Fruit fly (Drosophila melanogaster) whole organism, embryonic: ENCODE measurements around the gene Psf3.

ENCODE experiments used
- Atf6 ChIP-seq: fragments of 200-800 bp; sonication (Bioruptor generic); IDR thresholded peaks from 2 replicates; pipeline ENCODE4 v1.3.6; 2022; ENCODE audit warnings: missing biosample characterization, missing genetic modification characterization
- CG10979 ChIP-seq: fragments of 200-800 bp; sonication (Bioruptor generic); optimal IDR thresholded peaks from 2 replicates; lab custom pipeline; 2018; ENCODE audit warnings: missing biosample characterization, mild to moderate bottlenecking, missing genetic modification characterization, moderate library complexity
- CG11247 ChIP-seq: fragments of 200-800 bp; sonication (Bioruptor generic); IDR thresholded peaks from 2 replicates; pipeline ENCODE4 v1.3.6; 2022; ENCODE audit warnings: missing biosample characterization, missing genetic modification characterization
- CG11723 ChIP-seq: fragments of 200-800 bp; sonication (Bioruptor generic); optimal IDR thresholded peaks from 2 replicates; lab custom pipeline; 2017; ENCODE audit warnings: missing biosample characterization, mild to moderate bottlenecking, missing genetic modification characterization
- CG12942 ChIP-seq: fragments of 200-800 bp; sonication (Bioruptor generic); optimal IDR thresholded peaks from 3 replicates; lab custom pipeline; 2016; ENCODE audit warnings: missing biosample characterization, missing genetic modification characterization
- CG13424 ChIP-seq: fragments of 200-800 bp; sonication (Bioruptor generic); optimal IDR thresholded peaks from 2 replicates; lab custom pipeline; 2019; ENCODE audit warnings: missing biosample characterization, mild to moderate bottlenecking, missing genetic modification characterization, moderate library complexity
- CG15514 ChIP-seq: fragments of 200-800 bp; sonication (Bioruptor generic); optimal IDR thresholded peaks from 3 replicates; lab custom pipeline; 2017; ENCODE audit warnings: missing biosample characterization, missing genetic modification characterization, mild to moderate bottlenecking, moderate library complexity, missing genetic modification reagents
- CG17186 ChIP-seq: fragments of 200-800 bp; sonication (Bioruptor generic); optimal IDR thresholded peaks from 3 replicates; lab custom pipeline; 2017; ENCODE audit warnings: missing biosample characterization, missing genetic modification reagents, missing genetic modification characterization
- CG2116 ChIP-seq: fragments of 200-800 bp; sonication (Bioruptor generic); optimal IDR thresholded peaks from 3 replicates; lab custom pipeline; 2018; ENCODE audit warnings: missing biosample characterization, mild to moderate bottlenecking, missing genetic modification characterization
- CG31224 ChIP-seq: fragments of 200-800 bp; sonication (Bioruptor generic); IDR thresholded peaks from 2 replicates; pipeline ENCODE4 v1.3.6; 2022; ENCODE audit warnings: missing biosample characterization, missing genetic modification characterization
- CG3163 ChIP-seq: fragments of 200-800 bp; sonication (Bioruptor generic); optimal IDR thresholded peaks from 3 replicates; lab custom pipeline; 2016; ENCODE audit warnings: missing biosample characterization, missing genetic modification characterization
- CG34422 ChIP-seq: fragments of 200-800 bp; sonication (Bioruptor generic); IDR thresholded peaks from 3 replicates; pipeline ENCODE4 v1.3.6; 2022; ENCODE audit warnings: missing biosample characterization, missing genetic modification characterization
- CG42726 ChIP-seq: fragments of 200-800 bp; sonication (Bioruptor generic); IDR thresholded peaks from 2 replicates; pipeline ENCODE4 v1.3.6; 2022; ENCODE audit warnings: missing biosample characterization, missing genetic modification characterization; ENCODE audit not compliant: partially characterized antibody
- CG43689 ChIP-seq: fragments of 200-800 bp; sonication (Bioruptor generic); IDR thresholded peaks from 2 replicates; pipeline ENCODE4 v1.3.6; 2022; ENCODE audit warnings: missing biosample characterization, missing genetic modification characterization
- CG4820 ChIP-seq: fragments of 200-800 bp; sonication (Bioruptor generic); optimal IDR thresholded peaks from 3 replicates; lab custom pipeline; 2016; ENCODE audit warnings: missing biosample characterization, missing genetic modification characterization
- CG4854 ChIP-seq: fragments of 200-800 bp; sonication (Bioruptor generic); optimal IDR thresholded peaks from 2 replicates; lab custom pipeline; 2016; ENCODE audit warnings: missing biosample characterization, missing genetic modification characterization, inconsistent platforms
- CG8765 ChIP-seq: fragments of 200-800 bp; sonication (Bioruptor generic); IDR thresholded peaks from 2 replicates; pipeline ENCODE4 v1.3.6; 2022; ENCODE audit warnings: missing biosample characterization, missing genetic modification characterization
- Drgx ChIP-seq: fragments of 200-800 bp; sonication (Bioruptor generic); IDR thresholded peaks from 2 replicates; pipeline ENCODE4 v1.3.6; 2022; ENCODE audit warnings: missing biosample characterization, missing genetic modification characterization
- Fer2 ChIP-seq: fragments of 200-800 bp; sonication (Bioruptor generic); optimal IDR thresholded peaks from 2 replicates; lab custom pipeline; 2018; ENCODE audit warnings: missing biosample characterization, mild to moderate bottlenecking, missing genetic modification characterization, moderate library complexity
- Hand ChIP-seq: fragments of 200-800 bp; sonication (Bioruptor generic); optimal IDR thresholded peaks from 2 replicates; lab custom pipeline; 2017; ENCODE audit warnings: mild to moderate bottlenecking, missing biosample characterization, missing genetic modification reagents, missing genetic modification characterization
- HmgZ ChIP-seq: fragments of 200-800 bp; sonication (Bioruptor generic); optimal IDR thresholded peaks from 2 replicates; lab custom pipeline; 2018; ENCODE audit warnings: missing biosample characterization, mild to moderate bottlenecking, missing genetic modification characterization
- MTF-1 ChIP-seq: fragments of 200-800 bp; sonication (Bioruptor generic); optimal IDR thresholded peaks from 2 replicates; lab custom pipeline; 2018; ENCODE audit warnings: missing biosample characterization, mild to moderate bottlenecking, missing genetic modification characterization, borderline replicate concordance
- PHDP ChIP-seq: fragments of 200-800 bp; sonication (Bioruptor generic); optimal IDR thresholded peaks from 3 replicates; lab custom pipeline; 2018; ENCODE audit warnings: missing biosample characterization, mild to moderate bottlenecking, missing genetic modification characterization, moderate library complexity
- Poxn ChIP-seq: fragments of 200-800 bp; sonication (Bioruptor generic); IDR thresholded peaks from 2 replicates; pipeline ENCODE4 v1.3.6; 2022; ENCODE audit warnings: missing biosample characterization, missing genetic modification characterization
- Ptx1 ChIP-seq: fragments of 200-800 bp; sonication (Bioruptor generic); IDR thresholded peaks from 2 replicates; pipeline ENCODE4 v1.3.6; 2022; ENCODE audit warnings: missing biosample characterization, missing genetic modification characterization
- Trl ChIP-seq, 3 experiments: fragments of >200 bp in 2 of 3; fragments of 200-800 bp in 1 of 3; sonication (Bioruptor generic) in 1 of 3; optimal IDR thresholded peaks; 2 replicates in 1 of 3; 3 replicates in 2 of 3; lab custom pipeline; 2016 to 2017; ENCODE audit warnings: missing biosample characterization in 1 of 3, missing genetic modification characterization in 1 of 3
- al ChIP-seq: fragments of 200-800 bp; sonication (Bioruptor generic); IDR thresholded peaks from 2 replicates; pipeline ENCODE4 v1.3.6; 2022; ENCODE audit warnings: missing biosample characterization, missing genetic modification characterization
- amos ChIP-seq: fragments of 200-800 bp; sonication (Bioruptor generic); IDR thresholded peaks from 2 replicates; pipeline ENCODE4 v1.3.6; 2022; ENCODE audit warnings: missing biosample characterization, missing genetic modification characterization; ENCODE audit not compliant: partially characterized antibody
- ato ChIP-seq: fragments of 200-800 bp; sonication (Bioruptor generic); IDR thresholded peaks from 2 replicates; pipeline ENCODE4 v1.3.6; 2022; ENCODE audit warnings: missing biosample characterization, missing genetic modification characterization; ENCODE audit not compliant: partially characterized antibody
- bbx ChIP-seq: fragments of 200-800 bp; sonication (Bioruptor generic); IDR thresholded peaks from 2 replicates; pipeline ENCODE4 v1.3.6; 2022; ENCODE audit warnings: missing biosample characterization, missing genetic modification characterization; ENCODE audit not compliant: partially characterized antibody
- bcd ChIP-seq: fragments of 200-800 bp; sonication (Bioruptor generic); optimal IDR thresholded peaks from 2 replicates; lab custom pipeline; 2017; ENCODE audit warnings: missing biosample characterization, mild to moderate bottlenecking, missing genetic modification characterization
- cg ChIP-seq: fragments of 200-800 bp; sonication (Bioruptor generic); optimal IDR thresholded peaks from 3 replicates; lab custom pipeline; 2019; ENCODE audit warnings: missing biosample characterization, mild to moderate bottlenecking, missing genetic modification characterization, moderate library complexity
- chn ChIP-seq: fragments of 200-800 bp; sonication (Bioruptor generic); optimal IDR thresholded peaks from 2 replicates; lab custom pipeline; 2016; ENCODE audit warnings: missing biosample characterization, missing genetic modification characterization
- dmrt11E ChIP-seq: fragments of 200-800 bp; sonication (Bioruptor generic); optimal IDR thresholded peaks from 3 replicates; lab custom pipeline; 2018; ENCODE audit warnings: missing biosample characterization, mild to moderate bottlenecking, missing genetic modification characterization, moderate library complexity
- esg ChIP-seq: fragments of 200-800 bp; sonication (Bioruptor generic); conservative IDR thresholded peaks from 2 replicates; pipeline ENCODE4 v1.3.6; 2022; ENCODE audit warnings: missing biosample characterization, missing genetic modification characterization
- eyg ChIP-seq: fragments of 200-800 bp; sonication (Bioruptor generic); optimal IDR thresholded peaks from 3 replicates; lab custom pipeline; 2016; ENCODE audit warnings: missing biosample characterization, missing genetic modification characterization
- fd96Cb ChIP-seq: fragments of 200-800 bp; sonication (Bioruptor generic); optimal IDR thresholded peaks from 2 replicates; lab custom pipeline; 2018; ENCODE audit warnings: missing biosample characterization, mild to moderate bottlenecking, missing genetic modification characterization, moderate library complexity
- kay ChIP-seq: fragments of 200-800 bp; sonication (Bioruptor generic); optimal IDR thresholded peaks from 2 replicates; lab custom pipeline; 2016; ENCODE audit warnings: missing biosample characterization, missing genetic modification characterization
- ken ChIP-seq: fragments of 200-800 bp; sonication (Bioruptor generic); IDR thresholded peaks from 3 replicates; pipeline ENCODE4 v1.3.6; 2022; ENCODE audit warnings: missing biosample characterization, missing genetic modification characterization
- mam ChIP-seq: fragments of 200-800 bp; sonication (Bioruptor generic); optimal IDR thresholded peaks from 3 replicates; lab custom pipeline; 2016; ENCODE audit warnings: missing biosample characterization, missing genetic modification characterization
- pita ChIP-seq: fragments of 200-800 bp; sonication (Bioruptor generic); optimal IDR thresholded peaks from 2 replicates; lab custom pipeline; 2017; ENCODE audit warnings: missing biosample characterization, mild to moderate bottlenecking, missing genetic modification characterization
- pros ChIP-seq: fragments of 200-800 bp; sonication (Bioruptor generic); optimal IDR thresholded peaks from 3 replicates; lab custom pipeline; 2019; ENCODE audit warnings: missing biosample characterization, mild to moderate bottlenecking, missing genetic modification characterization, moderate library complexity
- ranshi ChIP-seq: fragments of 200-800 bp; sonication (Bioruptor generic); IDR thresholded peaks from 2 replicates; pipeline ENCODE4 v1.3.6; 2022; ENCODE audit warnings: missing biosample characterization, missing genetic modification characterization
- repo ChIP-seq: fragments of 200-800 bp; sonication (Bioruptor generic); optimal IDR thresholded peaks from 2 replicates; lab custom pipeline; 2016; ENCODE audit warnings: missing biosample characterization, missing genetic modification characterization
- rib ChIP-seq: fragments of 200-800 bp; sonication (Bioruptor generic); IDR thresholded peaks from 2 replicates; pipeline ENCODE4 v1.3.6; 2022; ENCODE audit warnings: missing biosample characterization, missing genetic modification characterization
- sr ChIP-seq: fragments of 200-800 bp; sonication (Bioruptor generic); IDR thresholded peaks from 3 replicates; pipeline ENCODE4 v1.3.6; 2022; ENCODE audit warnings: missing biosample characterization, missing genetic modification characterization
- sug ChIP-seq: fragments of 200-800 bp; optimal IDR thresholded peaks from 2 replicates; lab custom pipeline; 2019; ENCODE audit warnings: missing biosample characterization, mild to moderate bottlenecking, missing genetic modification characterization, moderate library complexity
- tx ChIP-seq: fragments of 200-800 bp; sonication (Bioruptor generic); optimal IDR thresholded peaks from 2 replicates; lab custom pipeline; 2016; ENCODE audit warnings: missing biosample characterization, missing genetic modification characterization
- zen2 ChIP-seq: fragments of 200-800 bp; sonication (Bioruptor generic); IDR thresholded peaks from 3 replicates; pipeline ENCODE4 v1.3.6; 2022; ENCODE audit warnings: missing biosample characterization, missing genetic modification characterization; ENCODE audit not compliant: partially characterized antibody
- zfh2 ChIP-seq: fragments of 200-800 bp; sonication (Bioruptor generic); optimal IDR thresholded peaks from 2 replicates; lab custom pipeline; 2016; ENCODE audit warnings: missing biosample characterization, missing genetic modification characterization

Gene Psf3

dm6 chrX:10387672-10388071, 2.0 kb upstream of the Psf3 start (continued):
- no peak for TF ChIP-seq sug (tag; lab: Kevin White, UChicago)
- TF ChIP-seq Atf6 (GFP tag; lab: Robert Waterston, UW) = peak; percentile 51; the same call in 1 of the 2 replicates
- no peak for TF ChIP-seq pros
- peak; percentile 54 for TF ChIP-seq Ptx1 (GFP tag; lab: Robert Waterston, UW)
- no peak for TF ChIP-seq esg (GFP tag; lab: Robert Waterston, UW)
- no peak for TF ChIP-seq CG8765 (GFP tag; lab: Robert Waterston, UW)
- no peak for TF ChIP-seq CG4854 (GFP tag; lab: Kevin White, UChicago)
- TF ChIP-seq rib (GFP tag; lab: Robert Waterston, UW) = 0 out of 2 replicates have a peak, but pooled peaks have one; percentile 31
- TF ChIP-seq CG10979 = no peak
- 0 out of 2 replicates have a peak, but pooled peaks have one; percentile 25 for TF ChIP-seq CG31224
- no peak for TF ChIP-seq dmrt11E
- peak; percentile 49 for TF ChIP-seq zfh2 (GFP tag; lab: Kevin White, UChicago)
- TF ChIP-seq bbx = no peak
- TF ChIP-seq sr (GFP tag; lab: Robert Waterston, UW) = peak; percentile 49; the same call in 1 of the 3 replicates
- TF ChIP-seq CG15514 (GFP tag; lab: Kevin White, UChicago) = peak; percentile 1
- TF ChIP-seq bcd = peak; percentile 18
- TF ChIP-seq fd96Cb (tag; lab: Kevin White, UChicago) = peak; percentile 7
- peak; percentile 34 for TF ChIP-seq tx (GFP tag; lab: Kevin White, UChicago)
- TF ChIP-seq CG11247 (GFP tag; lab: Robert Waterston, UW) = peak; percentile 62
- TF ChIP-seq HmgZ = peak; percentile 5
- no peak for TF ChIP-seq CG11723 (GFP tag; lab: Kevin White, UChicago)
- TF ChIP-seq PHDP (tag; lab: Kevin White, UChicago) = peak; percentile 53
- no peak for TF ChIP-seq amos (GFP tag; lab: Robert Waterston, UW)
- TF ChIP-seq repo (GFP tag; lab: Kevin White, UChicago) = peak; percentile 30
- TF ChIP-seq CG4820 = peak; percentile 7
- peak; percentile 21 for TF ChIP-seq CG13424 (tag; lab: Kevin White, UChicago)
- TF ChIP-seq CG12942 = no peak
- no peak for TF ChIP-seq Hand
- peak; percentile 43 for TF ChIP-seq mam (GFP tag; lab: Kevin White, UChicago)
- no peak for TF ChIP-seq kay
- TF ChIP-seq Trl (optimal IDR thresholded peaks at IDR 0.05; lab: Kevin White, UChicago) = no peak
- peak; percentile 12 for TF ChIP-seq Trl (GFP tag; optimal IDR thresholded peaks at IDR 0.05; lab: Kevin White, UChicago)
- TF ChIP-seq CG34422 (GFP tag; lab: Robert Waterston, UW) = 0 out of 3 replicates have a peak, but pooled peaks have one; percentile 31
- no peak for TF ChIP-seq Fer2 (tag; lab: Kevin White, UChicago)
- TF ChIP-seq Poxn = peak; percentile 34; the same call in 1 of the 2 replicates
- no peak for TF ChIP-seq ken (GFP tag; lab: Robert Waterston, UW)
- no peak for TF ChIP-seq CG17186 (GFP tag; lab: Kevin White, UChicago)
- no peak for TF ChIP-seq pita (GFP tag; lab: Kevin White, UChicago)
- no peak for TF ChIP-seq cg
- TF ChIP-seq ato = no peak
- TF ChIP-seq ranshi (GFP tag; lab: Robert Waterston, UW) = peak; percentile 36; the same call in 1 of the 2 replicates
- TF ChIP-seq zen2 (GFP tag; lab: Robert Waterston, UW) = no peak
- TF ChIP-seq chn = no peak
- no peak for TF ChIP-seq CG42726 (GFP tag; lab: Robert Waterston, UW)
- TF ChIP-seq eyg = no peak
- no peak for TF ChIP-seq MTF-1 (GFP tag; lab: Kevin White, UChicago)
- no peak for TF ChIP-seq CG43689 (GFP tag; lab: Robert Waterston, UW)
- TF ChIP-seq Drgx = peak; percentile 15; the same call in 1 of the 2 replicates
- peak; percentile 48; the same call in 1 of the 2 replicates for TF ChIP-seq al (GFP tag; lab: Robert Waterston, UW)
- no peak for TF ChIP-seq CG2116 (GFP tag; lab: Kevin White, UChicago)
- no peak for TF ChIP-seq CG3163
